Worm (Caenorhabditis elegans) whole organism, L3 larva: Measurements from ENCODE around the gene nep-3.

Source experiments
- R02D3.7 ChIP-seq: fragments of 150-350 bp; optimal IDR thresholded peaks from 2 replicates; lab custom pipeline; 2014; ENCODE audit warnings: missing biosample characterization, missing genetic modification characterization
- ZK546.5 ChIP-seq: sonication (generic microtip); optimal IDR thresholded peaks from 2 replicates; lab custom pipeline; 2017; ENCODE audit warnings: missing biosample characterization, missing genetic modification characterization
- aly-2 ChIP-seq: fragments of 150-350 bp; optimal IDR thresholded peaks from 2 replicates; lab custom pipeline; 2014; ENCODE audit warnings: missing biosample characterization, missing genetic modification characterization
- ceh-16 ChIP-seq: sonication (generic microtip); optimal IDR thresholded peaks from 2 replicates; lab custom pipeline; 2017; ENCODE audit warnings: missing biosample characterization, missing genetic modification characterization
- ceh-82 ChIP-seq: fragments of 150-350 bp; optimal IDR thresholded peaks from 2 replicates; lab custom pipeline; 2014; ENCODE audit warnings: missing biosample characterization, missing genetic modification characterization
- ceh-9 ChIP-seq: sonication (generic microtip); optimal IDR thresholded peaks from 2 replicates; lab custom pipeline; 2018; ENCODE audit warnings: missing biosample characterization, missing genetic modification characterization
- daf-12 ChIP-seq: fragments of 150-350 bp; optimal IDR thresholded peaks from 2 replicates; lab custom pipeline; 2014; ENCODE audit warnings: missing biosample characterization, missing genetic modification reagents, missing genetic modification characterization
- egl-27 ChIP-seq: sonication (generic microtip); optimal IDR thresholded peaks from 4 replicates; lab custom pipeline; 2017; ENCODE audit warnings: missing biosample characterization, missing genetic modification reagents, missing genetic modification characterization
- egl-5 ChIP-seq: fragments of 150-350 bp; optimal IDR thresholded peaks from 2 replicates; lab custom pipeline; 2017; ENCODE audit warnings: missing biosample characterization, missing genetic modification reagents, missing genetic modification characterization, inconsistent platforms
- elt-2 ChIP-seq: sonication (generic microtip); optimal IDR thresholded peaks from 2 replicates; lab custom pipeline; 2016; ENCODE audit warnings: missing genetic modification reagents, mild to moderate bottlenecking, missing genetic modification characterization, missing compliant biosample characterization
- elt-3 ChIP-seq, 3 experiments: fragments of 150-350 bp in 1 of 3; sonication (generic microtip) in 2 of 3; optimal IDR thresholded peaks; 2 replicates in 2 of 3; 4 replicates in 1 of 3; lab custom pipeline; 2014 to 2017; ENCODE audit warnings: missing biosample characterization in 3 of 3, missing genetic modification characterization in 3 of 3
- eor-1 ChIP-seq, 2 experiments: fragments of 150-350 bp; optimal IDR thresholded peaks; 2 replicates each; lab custom pipeline; 2014 to 2018; ENCODE audit warnings: missing biosample characterization in 2 of 2, missing genetic modification characterization in 2 of 2
- fkh-10 ChIP-seq: sonication (generic microtip); optimal IDR thresholded peaks from 2 replicates; lab custom pipeline; 2017; ENCODE audit warnings: missing biosample characterization, missing genetic modification reagents, missing genetic modification characterization
- fos-1 ChIP-seq: fragments of 150-350 bp; optimal IDR thresholded peaks from 2 replicates; lab custom pipeline; 2014; ENCODE audit warnings: missing biosample characterization, missing genetic modification characterization
- hmg-11 ChIP-seq: sonication (generic microtip); optimal IDR thresholded peaks from 2 replicates; lab custom pipeline; 2016; ENCODE audit warnings: missing genetic modification characterization, missing compliant biosample characterization
- jun-1 ChIP-seq: fragments of 150-350 bp; optimal IDR thresholded peaks from 2 replicates; lab custom pipeline; 2014; ENCODE audit warnings: missing biosample characterization, missing genetic modification reagents, missing genetic modification characterization
- lin-15B ChIP-seq: fragments of 150-350 bp; optimal IDR thresholded peaks from 2 replicates; lab custom pipeline; 2014; ENCODE audit warnings: missing biosample characterization, missing genetic modification characterization
- lin-39 ChIP-seq: fragments of 150-350 bp; optimal IDR thresholded peaks from 2 replicates; lab custom pipeline; 2018; ENCODE audit warnings: missing biosample characterization, missing genetic modification reagents, missing genetic modification characterization
- lsy-12 ChIP-seq: sonication (generic microtip); optimal IDR thresholded peaks from 2 replicates; lab custom pipeline; 2016; ENCODE audit warnings: mild to moderate bottlenecking, missing genetic modification characterization, missing compliant biosample characterization
- mdl-1 ChIP-seq: fragments of 150-350 bp; optimal IDR thresholded peaks from 2 replicates; lab custom pipeline; 2014; ENCODE audit warnings: missing biosample characterization, missing genetic modification characterization
- nfya-1 ChIP-seq: sonication (generic microtip); optimal IDR thresholded peaks from 2 replicates; lab custom pipeline; 2017; ENCODE audit warnings: missing genetic modification characterization, mild to moderate bottlenecking, missing compliant biosample characterization, antibody characterized with exemption, moderate library complexity; ENCODE audit not compliant: insufficient read depth
- nhr-11 ChIP-seq: fragments of 150-350 bp; optimal IDR thresholded peaks from 2 replicates; lab custom pipeline; 2014; ENCODE audit warnings: missing biosample characterization, missing genetic modification characterization
- nhr-12 ChIP-seq: fragments of 150-350 bp; optimal IDR thresholded peaks from 2 replicates; lab custom pipeline; 2014; ENCODE audit warnings: missing biosample characterization, missing genetic modification characterization
- nhr-237 ChIP-seq: fragments of 150-350 bp; optimal IDR thresholded peaks from 2 replicates; lab custom pipeline; 2014; ENCODE audit warnings: missing biosample characterization, missing genetic modification characterization
- nhr-25 ChIP-seq: sonication (generic microtip); optimal IDR thresholded peaks from 2 replicates; lab custom pipeline; 2017; ENCODE audit warnings: missing biosample characterization, missing genetic modification characterization
- nhr-43 ChIP-seq: sonication (generic microtip); optimal IDR thresholded peaks from 2 replicates; lab custom pipeline; 2016; ENCODE audit warnings: mild to moderate bottlenecking, missing genetic modification characterization, missing compliant biosample characterization; ENCODE audit not compliant: poor library complexity, severe bottlenecking
- nhr-67 ChIP-seq: fragments of 150-350 bp; optimal IDR thresholded peaks from 2 replicates; lab custom pipeline; 2014; ENCODE audit warnings: missing biosample characterization, missing genetic modification characterization
- nhr-76 ChIP-seq: fragments of 150-350 bp; sonication (generic microtip); optimal IDR thresholded peaks from 5 replicates; lab custom pipeline; 2014; ENCODE audit warnings: missing biosample characterization, missing genetic modification characterization
- nhr-77 ChIP-seq: fragments of 150-350 bp; optimal IDR thresholded peaks from 2 replicates; lab custom pipeline; 2014; ENCODE audit warnings: missing biosample characterization, missing genetic modification characterization
- pha-4 ChIP-seq: fragments of 150-350 bp; optimal IDR thresholded peaks from 2 replicates; lab custom pipeline; 2014; ENCODE audit warnings: missing biosample characterization, missing genetic modification reagents, missing genetic modification characterization
- pqm-1 ChIP-seq: fragments of 150-350 bp; optimal IDR thresholded peaks from 2 replicates; lab custom pipeline; 2017; ENCODE audit warnings: missing biosample characterization, missing genetic modification characterization, inconsistent platforms
- sea-2 ChIP-seq: fragments of 150-350 bp; sonication (generic microtip); optimal IDR thresholded peaks from 4 replicates; lab custom pipeline; 2014; ENCODE audit warnings: missing biosample characterization, missing genetic modification reagents, missing genetic modification characterization
- skn-1 ChIP-seq: fragments of 150-350 bp; optimal IDR thresholded peaks from 2 replicates; lab custom pipeline; 2014; ENCODE audit warnings: missing biosample characterization, missing genetic modification characterization
- snpc-4 ChIP-seq: fragments of 150-350 bp; optimal IDR thresholded peaks from 2 replicates; lab custom pipeline; 2014; ENCODE audit warnings: missing biosample characterization, missing genetic modification characterization
- tbx-2 ChIP-seq: sonication (generic microtip); optimal IDR thresholded peaks from 2 replicates; lab custom pipeline; 2016; ENCODE audit warnings: mild to moderate bottlenecking, missing genetic modification characterization, missing compliant biosample characterization
- unc-39 ChIP-seq: sonication (generic microtip); optimal IDR thresholded peaks from 4 replicates; lab custom pipeline; 2017; ENCODE audit warnings: missing biosample characterization, missing genetic modification characterization
- unc-62 ChIP-seq: fragments of 150-350 bp; sonication (generic microtip); optimal IDR thresholded peaks from 4 replicates; lab custom pipeline; 2014; ENCODE audit warnings: missing biosample characterization, missing genetic modification reagents, missing genetic modification characterization
- zag-1 ChIP-seq: fragments of 150-350 bp; optimal IDR thresholded peaks from 2 replicates; lab custom pipeline; 2014; ENCODE audit warnings: missing biosample characterization, missing genetic modification characterization
- ztf-11 ChIP-seq: fragments of 150-350 bp; optimal IDR thresholded peaks from 2 replicates; lab custom pipeline; 2014; ENCODE audit warnings: missing biosample characterization, missing genetic modification characterization
- ztf-4 ChIP-seq: fragments of 150-350 bp; optimal IDR thresholded peaks from 2 replicates; lab custom pipeline; 2014; ENCODE audit warnings: missing biosample characterization, missing genetic modification characterization

Gene nep-3

ce11 chrII:3852654-3853053 is 24.4 kb downstream of the nep-3 start, which contains the start of gene nhr-257:
Gene nhr-257, plus strand, starts transcription at chrII:3852954.
- TF ChIP-seq ceh-9 (tag; lab: Kevin White, UChicago) = no peak
- no peak for TF ChIP-seq hmg-11 (tag; lab: Kevin White, UChicago)
- no peak for TF ChIP-seq nhr-11 (tag; lab: Kevin White, UChicago)
- no peak for TF ChIP-seq nfya-1 (tag; lab: Kevin White, UChicago)
- TF ChIP-seq unc-62 (GFP tag; lab: Kevin White, UChicago) = no peak
- no peak for TF ChIP-seq aly-2 (tag; lab: Kevin White, UChicago)
- no peak for TF ChIP-seq egl-27 (tag; lab: Kevin White, UChicago)
- no peak for TF ChIP-seq lin-39 (tag; lab: Kevin White, UChicago)
- TF ChIP-seq ztf-11 (tag; lab: Kevin White, UChicago) = no peak
- no peak for TF ChIP-seq nhr-25 (tag; lab: Kevin White, UChicago)
- no peak for TF ChIP-seq pha-4
- TF ChIP-seq ZK546.5 = no peak
- no peak for TF ChIP-seq lin-15B (tag; lab: Kevin White, UChicago)
- no peak for TF ChIP-seq nhr-67 (tag; lab: Kevin White, UChicago)
- TF ChIP-seq unc-39 (tag; lab: Kevin White, UChicago) = no peak
- no peak for TF ChIP-seq ceh-16 (tag; lab: Kevin White, UChicago)
- no peak for TF ChIP-seq fkh-10 (GFP tag; lab: Kevin White, UChicago)
- TF ChIP-seq, all 47 proteins: peak for 0

- no peak for TF ChIP-seq eor-1 (tag; optimal IDR thresholded peaks at IDR 0.05; lab: Kevin White, UChicago)
- no peak for TF ChIP-seq lin-39 (tag; lab: Kevin White, UChicago)
- no peak for TF ChIP-seq daf-12 (tag; lab: Kevin White, UChicago)
- no peak for TF ChIP-seq tbx-2
- no peak for TF ChIP-seq lsy-12 (tag; lab: Kevin White, UChicago)
- TF ChIP-seq unc-39 (tag; lab: Kevin White, UChicago) = no peak
- no peak for TF ChIP-seq fos-1 (tag; lab: Kevin White, UChicago)
- no peak for TF ChIP-seq nfya-1 (tag; lab: Kevin White, UChicago)
- TF ChIP-seq zag-1 = no peak
- no peak for TF ChIP-seq hmg-11 (tag; lab: Kevin White, UChicago)
- TF ChIP-seq skn-1 = no peak
- TF ChIP-seq egl-27 (tag; lab: Kevin White, UChicago) = no peak
- TF ChIP-seq nhr-76 (tag; lab: Kevin White, UChicago) = no peak
- no peak for TF ChIP-seq elt-3 (tag; optimal IDR thresholded peaks at IDR 0.05; lab: Kevin White, UChicago)
- TF ChIP-seq sea-2 (GFP tag; lab: Kevin White, UChicago) = no peak
- no peak for TF ChIP-seq pqm-1 (tag; lab: Kevin White, UChicago)
- no peak for TF ChIP-seq nhr-25 (tag; lab: Kevin White, UChicago)
- TF ChIP-seq jun-1 (tag; lab: Kevin White, UChicago) = no peak
- TF ChIP-seq ztf-4 (tag; lab: Kevin White, UChicago) = no peak
- TF ChIP-seq ZK546.5 = no peak
Measured at ce11 chrII:3850655-3851054, 26.4 kb downstream of the nep-3 start, which contains the start of gene nhr-72. Gene nhr-72, minus strand, starts transcription at chrII:3850755.

DNA sequence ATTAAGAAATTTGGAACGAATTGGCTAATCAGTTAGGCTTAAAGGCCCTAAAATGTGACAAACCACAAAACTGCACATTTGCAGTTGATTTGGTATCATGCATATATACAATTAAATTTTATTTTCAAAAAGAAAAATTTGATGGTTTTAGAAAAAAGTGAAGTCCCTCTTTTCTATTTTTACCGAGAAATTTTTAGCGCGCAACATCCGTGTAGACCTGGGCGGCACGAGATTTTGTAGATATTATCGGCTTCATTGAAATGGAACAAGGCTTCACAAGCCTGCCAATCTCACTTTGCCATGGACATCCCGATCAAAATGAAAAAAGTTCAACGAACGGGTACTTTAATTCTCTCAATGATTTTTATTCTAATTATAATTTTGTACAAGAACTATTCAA is 31.0 kb downstream of the nep-3 start, which contains the start of gene C17A2.2:
C17A2.2 (plus strand) TSS at position 301 of the 400 bp plus-strand sequence.
- TF ChIP-seq ztf-11 (tag; lab: Kevin White, UChicago) = no peak
- TF ChIP-seq nhr-76 (tag; lab: Kevin White, UChicago) = no peak
- no peak for TF ChIP-seq elt-3 (tag; optimal IDR thresholded peaks at IDR 0.05; lab: Kevin White, UChicago)
- TF ChIP-seq mdl-1 = no peak
- TF ChIP-seq ceh-9 (tag; lab: Kevin White, UChicago) = no peak
- no peak for TF ChIP-seq ceh-82
- no peak for TF ChIP-seq egl-5 (tag; lab: Kevin White, UChicago)
- TF ChIP-seq fkh-10 (GFP tag; lab: Kevin White, UChicago) = no peak
- TF ChIP-seq nhr-11 (tag; lab: Kevin White, UChicago) = no peak
- TF ChIP-seq nhr-12 (tag; lab: Kevin White, UChicago) = no peak

- no peak for TF ChIP-seq nhr-77
- no peak for TF ChIP-seq snpc-4 (tag; lab: Kevin White, UChicago)
- TF ChIP-seq lin-15B (tag; lab: Kevin White, UChicago) = no peak
- TF ChIP-seq fkh-10 (GFP tag; lab: Kevin White, UChicago) = no peak
- no peak for TF ChIP-seq egl-27 (tag; lab: Kevin White, UChicago)
- TF ChIP-seq R02D3.7 (tag; lab: Kevin White, UChicago) = no peak
- TF ChIP-seq aly-2 (tag; lab: Kevin White, UChicago) = no peak
- no peak for TF ChIP-seq elt-2 (tag; lab: Kevin White, UChicago)
- no peak for TF ChIP-seq ztf-4 (tag; lab: Kevin White, UChicago)
- no peak for TF ChIP-seq nhr-43 (tag; lab: Kevin White, UChicago)
- no peak for TF ChIP-seq eor-1 (tag; optimal IDR thresholded peaks at IDR 0.05; lab: Kevin White, UChicago)
- TF ChIP-seq jun-1 (tag; lab: Kevin White, UChicago) = no peak
- TF ChIP-seq mdl-1 = no peak
- no peak for TF ChIP-seq sea-2 (GFP tag; lab: Kevin White, UChicago)
- TF ChIP-seq daf-12 (tag; lab: Kevin White, UChicago) = no peak
- TF ChIP-seq ZK546.5 = no peak
- no peak for TF ChIP-seq tbx-2
- no peak for TF ChIP-seq nhr-237 (tag; lab: Kevin White, UChicago)
Measured at ce11 chrII:3843305-3843704, 33.7 kb downstream of the nep-3 start, which contains the start of the genes C17A2.7 and C17A2.3. Gene C17A2.7, minus strand, starts transcription at chrII:3843405. Gene C17A2.3, plus strand, starts transcription at chrII:3843609.
